Fruit fly (Drosophila melanogaster) whole organism, prepupa: Measurements from ENCODE around the gene CG10681.

Experiments
- CG15336 ChIP-seq: fragments of 200-800 bp; sonication (Bioruptor generic); IDR thresholded peaks from 2 replicates; pipeline ENCODE4 v1.3.6; 2022; ENCODE audit warnings: missing biosample characterization, missing genetic modification characterization
- CG8119 ChIP-seq: fragments of 200-800 bp; sonication (Bioruptor generic); IDR thresholded peaks from 3 replicates; pipeline ENCODE4 v1.3.6; 2022; ENCODE audit warnings: missing biosample characterization, missing genetic modification characterization
- Eip93F ChIP-seq: fragments of 200-800 bp; sonication (Bioruptor generic); optimal IDR thresholded peaks from 2 replicates; lab custom pipeline; 2016; ENCODE audit warnings: missing biosample characterization, mild to moderate bottlenecking, missing genetic modification characterization
- Hr39 ChIP-seq: fragments of 200-800 bp; sonication (Bioruptor generic); optimal IDR thresholded peaks from 2 replicates; lab custom pipeline; 2016; ENCODE audit warnings: missing biosample characterization, missing genetic modification characterization
- Met ChIP-seq: fragments of 200-800 bp; sonication (Bioruptor generic); optimal IDR thresholded peaks from 3 replicates; lab custom pipeline; 2016; ENCODE audit warnings: missing biosample characterization, missing genetic modification characterization
- Smox ChIP-seq: fragments of 200-800 bp; sonication (Bioruptor generic); optimal IDR thresholded peaks from 3 replicates; lab custom pipeline; 2016; ENCODE audit warnings: missing biosample characterization, missing genetic modification characterization
- acj6 ChIP-seq: fragments of 200-800 bp; sonication (Bioruptor generic); optimal IDR thresholded peaks from 3 replicates; lab custom pipeline; 2016; ENCODE audit warnings: missing biosample characterization, missing genetic modification characterization
- fd59A ChIP-seq: fragments of 200-800 bp; sonication (Bioruptor generic); optimal IDR thresholded peaks from 2 replicates; lab custom pipeline; 2017; ENCODE audit warnings: missing biosample characterization, mild to moderate bottlenecking, missing genetic modification characterization, missing genetic modification reagents

dm6 chr3L:12534318-12534717 is 33.0 kb downstream of the CG10681 start, which contains the start of gene Pmm2:
- no peak for TF ChIP-seq acj6 (GFP tag; lab: Kevin White, UChicago)
- no peak for TF ChIP-seq Met (GFP tag; lab: Kevin White, UChicago)
- no peak for TF ChIP-seq CG15336 (GFP tag; lab: Robert Waterston, UW)
- TF ChIP-seq Hr39 (GFP tag; lab: Kevin White, UChicago) = no peak
- TF ChIP-seq Eip93F = no peak
- TF ChIP-seq CG8119 (GFP tag; lab: Robert Waterston, UW) = no peak
- no peak for TF ChIP-seq Smox (GFP tag; lab: Kevin White, UChicago)
- TF ChIP-seq fd59A = no peak
